Fruit fly (Drosophila melanogaster): ENCODE data around the gene ATPsynbetaL.

dm6 chr3L:16143685-16144539 lies 46.3 kb downstream of the ATPsynbetaL start, which contains the start of gene CG32152:
- TF ChIP-seq Sin3A (optimal IDR thresholded peaks at IDR 0.05) (no peak), insv (optimal IDR thresholded peaks at IDR 0.05) (no peak), ttk (optimal IDR thresholded peaks at IDR 0.05) (no peak), psq (optimal IDR thresholded peaks at IDR 0.05) (no peak), Myc (optimal IDR thresholded peaks at IDR 0.05) (no peak)
